Fruit fly (Drosophila melanogaster) whole organism, embryonic: Measurements from ENCODE around the gene sro.

ENCODE experiments used
- Blimp-1 ChIP-seq: fragments of 200-800 bp; sonication (Bioruptor generic); optimal IDR thresholded peaks from 3 replicates; lab custom pipeline; 2018; ENCODE audit warnings: missing biosample characterization, missing genetic modification characterization, mild to moderate bottlenecking, moderate library complexity, missing genetic modification reagents
- CG10462 ChIP-seq: fragments of 200-800 bp; sonication (Bioruptor generic); optimal IDR thresholded peaks from 2 replicates; lab custom pipeline; 2016; ENCODE audit warnings: missing biosample characterization, missing genetic modification characterization
- CG10979 ChIP-seq: fragments of 200-800 bp; sonication (Bioruptor generic); optimal IDR thresholded peaks from 2 replicates; lab custom pipeline; 2018; ENCODE audit warnings: missing biosample characterization, mild to moderate bottlenecking, missing genetic modification characterization, moderate library complexity
- CG14014 ChIP-seq: fragments of 200-800 bp; sonication (Bioruptor generic); IDR thresholded peaks from 2 replicates; pipeline ENCODE4 v1.3.6; 2022; ENCODE audit warnings: missing biosample characterization, missing genetic modification characterization
- CG15269 ChIP-seq: fragments of 200-800 bp; sonication (Bioruptor generic); optimal IDR thresholded peaks from 2 replicates; lab custom pipeline; 2018; ENCODE audit warnings: missing biosample characterization, mild to moderate bottlenecking, missing genetic modification characterization, moderate library complexity
- CG17186 ChIP-seq: fragments of 200-800 bp; sonication (Bioruptor generic); optimal IDR thresholded peaks from 3 replicates; lab custom pipeline; 2017; ENCODE audit warnings: missing biosample characterization, missing genetic modification reagents, missing genetic modification characterization
- CG17385 ChIP-seq: fragments of 200-800 bp; sonication (Bioruptor generic); optimal IDR thresholded peaks from 3 replicates; lab custom pipeline; 2018; ENCODE audit warnings: missing biosample characterization, mild to moderate bottlenecking, missing genetic modification characterization
- CG17802 ChIP-seq: fragments of 200-800 bp; sonication (Bioruptor generic); optimal IDR thresholded peaks from 2 replicates; lab custom pipeline; 2018; ENCODE audit warnings: missing biosample characterization, mild to moderate bottlenecking, missing genetic modification characterization, moderate library complexity
- CG18262 ChIP-seq: fragments of 200-800 bp; optimal IDR thresholded peaks from 3 replicates; lab custom pipeline; 2019; ENCODE audit warnings: missing biosample characterization, mild to moderate bottlenecking, missing genetic modification characterization, moderate library complexity
- CG2120 ChIP-seq: fragments of 200-800 bp; sonication (Bioruptor generic); optimal IDR thresholded peaks from 3 replicates; lab custom pipeline; 2016; ENCODE audit warnings: missing biosample characterization, missing genetic modification characterization
- CG2875 ChIP-seq: fragments of 200-800 bp; sonication (Bioruptor generic); optimal IDR thresholded peaks from 2 replicates; lab custom pipeline; 2017; ENCODE audit warnings: missing biosample characterization, mild to moderate bottlenecking, missing genetic modification characterization, missing genetic modification reagents
- CG30431 ChIP-seq: fragments of 200-800 bp; sonication (Bioruptor generic); optimal IDR thresholded peaks from 2 replicates; lab custom pipeline; 2017; ENCODE audit warnings: missing biosample characterization, missing genetic modification characterization
- CG32532 ChIP-seq: fragments of 200-800 bp; sonication (Bioruptor generic); IDR thresholded peaks from 2 replicates; pipeline ENCODE4 v1.3.6; 2022; ENCODE audit warnings: missing biosample characterization, missing genetic modification characterization
- CG6689 ChIP-seq: fragments of 200-800 bp; sonication (Bioruptor generic); IDR thresholded peaks from 2 replicates; pipeline ENCODE4 v1.3.6; 2022; ENCODE audit warnings: missing biosample characterization, missing genetic modification characterization
- CG7357 ChIP-seq: fragments of 200-800 bp; sonication (Bioruptor generic); IDR thresholded peaks from 3 replicates; pipeline ENCODE4 v1.3.6; 2022; ENCODE audit warnings: missing biosample characterization, missing genetic modification characterization
- CG8281 ChIP-seq: fragments of 200-800 bp; sonication (Bioruptor generic); optimal IDR thresholded peaks from 2 replicates; lab custom pipeline; 2018; ENCODE audit warnings: missing biosample characterization, mild to moderate bottlenecking, missing genetic modification characterization, moderate library complexity
- CG9876 ChIP-seq: fragments of 200-800 bp; sonication (Bioruptor generic); optimal IDR thresholded peaks from 2 replicates; lab custom pipeline; 2016; ENCODE audit warnings: missing biosample characterization, missing genetic modification characterization
- Chrac-16 ChIP-seq: fragments of 200-800 bp; sonication (Bioruptor generic); optimal IDR thresholded peaks from 3 replicates; lab custom pipeline; 2016; ENCODE audit warnings: missing biosample characterization, missing genetic modification characterization
- CoRest ChIP-seq: fragments of 200-800 bp; sonication (Bioruptor generic); optimal IDR thresholded peaks from 3 replicates; lab custom pipeline; 2018; ENCODE audit warnings: missing biosample characterization, mild to moderate bottlenecking, missing genetic modification characterization, moderate library complexity
- Doc3 ChIP-seq: fragments of 200-800 bp; sonication (Bioruptor generic); IDR thresholded peaks from 3 replicates; pipeline ENCODE4 v1.3.6; 2022; ENCODE audit warnings: missing biosample characterization, missing genetic modification characterization; ENCODE audit not compliant: partially characterized antibody
- Drgx ChIP-seq: fragments of 200-800 bp; sonication (Bioruptor generic); IDR thresholded peaks from 2 replicates; pipeline ENCODE4 v1.3.6; 2022; ENCODE audit warnings: missing biosample characterization, missing genetic modification characterization
- Eip74EF ChIP-seq, 2 experiments: fragments of 200-800 bp in 1 of 2; fragments of >200 bp in 1 of 2; sonication (Bioruptor generic) in 1 of 2; optimal IDR thresholded peaks; 2 replicates each; lab custom pipeline; 2017 to 2019; ENCODE audit warnings: missing biosample characterization in 2 of 2, missing genetic modification characterization in 2 of 2, mild to moderate bottlenecking in 1 of 2, moderate library complexity in 1 of 2
- HLH3B ChIP-seq: fragments of 200-800 bp; sonication (Bioruptor generic); IDR thresholded peaks from 2 replicates; pipeline ENCODE4 v1.3.6; 2022; ENCODE audit warnings: missing biosample characterization, missing genetic modification characterization
- HLH54F ChIP-seq: fragments of 200-800 bp; sonication (Bioruptor generic); optimal IDR thresholded peaks from 3 replicates; lab custom pipeline; 2016; ENCODE audit warnings: missing biosample characterization, missing genetic modification characterization
- Mrtf ChIP-seq: fragments of 200-800 bp; sonication (Bioruptor generic); IDR thresholded peaks from 3 replicates; pipeline ENCODE4 v1.3.6; 2022; ENCODE audit warnings: missing biosample characterization, missing genetic modification characterization
- Optix ChIP-seq: fragments of 200-800 bp; sonication (Bioruptor generic); IDR thresholded peaks from 3 replicates; pipeline ENCODE4 v1.3.6; 2022; ENCODE audit warnings: missing biosample characterization, missing genetic modification characterization
- Rx ChIP-seq: fragments of 200-800 bp; sonication (Bioruptor generic); IDR thresholded peaks from 2 replicates; pipeline ENCODE4 v1.3.6; 2022; ENCODE audit warnings: missing biosample characterization, missing genetic modification characterization
- Sox102F ChIP-seq: fragments of 200-800 bp; sonication (Bioruptor generic); optimal IDR thresholded peaks from 2 replicates; lab custom pipeline; 2018; ENCODE audit warnings: missing biosample characterization, mild to moderate bottlenecking, missing genetic modification characterization, moderate library complexity
- Spps ChIP-seq: fragments of 200-800 bp; sonication (Bioruptor generic); optimal IDR thresholded peaks from 2 replicates; lab custom pipeline; 2018; ENCODE audit warnings: missing biosample characterization, mild to moderate bottlenecking, missing genetic modification characterization
- ab ChIP-seq: fragments of 200-800 bp; sonication (Bioruptor generic); optimal IDR thresholded peaks from 2 replicates; lab custom pipeline; 2016; ENCODE audit warnings: missing biosample characterization, missing genetic modification characterization
- az2 ChIP-seq: fragments of 200-800 bp; sonication (Bioruptor generic); optimal IDR thresholded peaks from 3 replicates; lab custom pipeline; 2016; ENCODE audit warnings: missing biosample characterization, missing genetic modification characterization
- bcd ChIP-seq: fragments of 200-800 bp; sonication (Bioruptor generic); optimal IDR thresholded peaks from 2 replicates; lab custom pipeline; 2017; ENCODE audit warnings: missing biosample characterization, mild to moderate bottlenecking, missing genetic modification characterization
- cg ChIP-seq: fragments of 200-800 bp; sonication (Bioruptor generic); optimal IDR thresholded peaks from 3 replicates; lab custom pipeline; 2019; ENCODE audit warnings: missing biosample characterization, mild to moderate bottlenecking, missing genetic modification characterization, moderate library complexity
- chif ChIP-seq, 2 experiments: fragments of 200-800 bp; sonication (Bioruptor generic); optimal IDR thresholded peaks; 3 replicates each; lab custom pipeline; 2016; ENCODE audit warnings: missing biosample characterization in 2 of 2, missing genetic modification characterization in 2 of 2
- chn ChIP-seq: fragments of 200-800 bp; sonication (Bioruptor generic); optimal IDR thresholded peaks from 2 replicates; lab custom pipeline; 2016; ENCODE audit warnings: missing biosample characterization, missing genetic modification characterization
- crol ChIP-seq: fragments of 200-800 bp; sonication (Bioruptor generic); IDR thresholded peaks from 2 replicates; pipeline ENCODE4 v1.3.6; 2022; ENCODE audit warnings: missing biosample characterization, missing genetic modification characterization
- fd64A ChIP-seq: fragments of 200-800 bp; sonication (Bioruptor generic); optimal IDR thresholded peaks from 3 replicates; lab custom pipeline; 2018; ENCODE audit warnings: missing biosample characterization, mild to moderate bottlenecking, missing genetic modification characterization
- fd96Cb ChIP-seq: fragments of 200-800 bp; sonication (Bioruptor generic); optimal IDR thresholded peaks from 2 replicates; lab custom pipeline; 2018; ENCODE audit warnings: missing biosample characterization, mild to moderate bottlenecking, missing genetic modification characterization, moderate library complexity
- gem ChIP-seq: fragments of 200-800 bp; sonication (Bioruptor generic); optimal IDR thresholded peaks from 2 replicates; lab custom pipeline; 2019; ENCODE audit warnings: missing biosample characterization, mild to moderate bottlenecking, missing genetic modification characterization, moderate library complexity
- grau ChIP-seq: fragments of 200-800 bp; optimal IDR thresholded peaks from 3 replicates; lab custom pipeline; 2019; ENCODE audit warnings: missing biosample characterization, mild to moderate bottlenecking, missing genetic modification characterization, moderate library complexity
- ind ChIP-seq: fragments of 200-800 bp; sonication (Bioruptor generic); optimal IDR thresholded peaks from 3 replicates; lab custom pipeline; 2016; ENCODE audit warnings: missing biosample characterization, missing genetic modification characterization
- lilli ChIP-seq: fragments of 200-800 bp; sonication (Bioruptor generic); optimal IDR thresholded peaks from 3 replicates; lab custom pipeline; 2016; ENCODE audit warnings: missing biosample characterization, missing genetic modification characterization
- mam ChIP-seq: fragments of 200-800 bp; sonication (Bioruptor generic); optimal IDR thresholded peaks from 3 replicates; lab custom pipeline; 2016; ENCODE audit warnings: missing biosample characterization, missing genetic modification characterization
- pum ChIP-seq: fragments of 200-800 bp; sonication (Bioruptor generic); optimal IDR thresholded peaks from 2 replicates; lab custom pipeline; 2016; ENCODE audit warnings: missing biosample characterization, missing genetic modification characterization
- row ChIP-seq: fragments of 200-800 bp; sonication (Bioruptor generic); IDR thresholded peaks from 3 replicates; pipeline ENCODE4 v1.3.6; 2022; ENCODE audit warnings: missing biosample characterization, missing genetic modification characterization
- sisA ChIP-seq: fragments of 200-800 bp; sonication (Bioruptor generic); IDR thresholded peaks from 2 replicates; pipeline ENCODE4 v1.3.6; 2022; ENCODE audit warnings: missing biosample characterization, missing genetic modification characterization
- slbo ChIP-seq: fragments of 200-800 bp; sonication (Bioruptor generic); IDR thresholded peaks from 2 replicates; pipeline ENCODE4 v1.3.6; 2022; ENCODE audit warnings: missing biosample characterization, missing genetic modification characterization

The sro gene

DNA sequence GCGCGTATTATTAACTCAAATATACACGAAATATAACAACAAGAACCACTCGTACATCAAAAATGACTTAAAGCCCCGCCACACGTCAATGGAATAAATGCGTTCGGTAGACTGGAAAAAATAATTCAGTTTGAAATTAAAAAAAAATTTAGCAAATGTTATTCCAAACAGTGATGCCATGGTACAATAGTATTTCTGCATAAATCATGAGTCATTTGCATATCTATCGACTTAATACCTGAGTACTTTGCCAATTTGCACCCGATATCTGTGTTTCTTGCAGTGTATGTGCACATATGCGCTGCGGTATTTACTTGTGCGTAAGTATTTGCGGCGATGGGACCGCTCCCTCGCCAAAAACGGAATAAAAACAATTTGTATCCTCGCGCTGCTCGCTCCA, 31.2 kb upstream of the sro start (continued):
- TF ChIP-seq Optix (GFP tag; lab: Robert Waterston, UW) (no peak), cg (GFP tag; lab: Kevin White, UChicago) (no peak), bcd (GFP tag; lab: Kevin White, UChicago) (peak; percentile 20), fd64A (no peak), CG7357 (GFP tag; lab: Robert Waterston, UW) (no peak), CG2875 (GFP tag; lab: Kevin White, UChicago) (no peak), lilli (GFP tag; lab: Kevin White, UChicago) (peak; percentile 30), CG10462 (GFP tag; lab: Kevin White, UChicago) (no peak), CG17802 (tag; lab: Kevin White, UChicago) (no peak), Chrac-16 (GFP tag; lab: Kevin White, UChicago) (peak; percentile 26), CG6689 (GFP tag; lab: Robert Waterston, UW) (0 out of 2 replicates have a peak, but pooled peaks have one; percentile 26), CG14014 (GFP tag; lab: Robert Waterston, UW) (peak; percentile 30; the same call in 1 of the 2 replicates), Drgx (peak; percentile 76), pum (GFP tag; lab: Kevin White, UChicago) (peak; percentile 6), az2 (GFP tag; lab: Kevin White, UChicago) (peak; percentile 2), fd96Cb (tag; lab: Kevin White, UChicago) (peak; percentile 33), CG17186 (GFP tag; lab: Kevin White, UChicago) (no peak), sisA (peak; percentile 31; the same call in 1 of the 2 replicates), chif (GFP tag; optimal IDR thresholded peaks at IDR 0.05; lab: Kevin White, UChicago) (peak; percentile 26 to 47), Spps (tag; lab: Kevin White, UChicago) (no peak), mam (peak; percentile 23), Blimp-1 (GFP tag; lab: Kevin White, UChicago) (peak; percentile 39), CG10979 (tag; lab: Kevin White, UChicago) (peak; percentile 23), CoRest (tag; lab: Kevin White, UChicago) (no peak), CG18262 (tag; lab: Kevin White, UChicago) (peak; percentile 7), CG9876 (GFP tag; lab: Kevin White, UChicago) (no peak), ind (GFP tag; lab: Kevin White, UChicago) (peak; percentile 51), CG30431 (GFP tag; lab: Kevin White, UChicago) (peak; percentile 15), Mrtf (GFP tag; lab: Robert Waterston, UW) (0 out of 3 replicates have a peak, but pooled peaks have one; percentile 41), Sox102F (peak; percentile 54), HLH54F (GFP tag; lab: Kevin White, UChicago) (peak; percentile 21), grau (tag; lab: Kevin White, UChicago) (peak; percentile 34), CG15269 (tag; lab: Kevin White, UChicago) (peak; percentile 19), ab (peak; percentile 34), CG17385 (GFP tag; lab: Kevin White, UChicago) (peak; percentile 9), chn (no peak)

DNA sequence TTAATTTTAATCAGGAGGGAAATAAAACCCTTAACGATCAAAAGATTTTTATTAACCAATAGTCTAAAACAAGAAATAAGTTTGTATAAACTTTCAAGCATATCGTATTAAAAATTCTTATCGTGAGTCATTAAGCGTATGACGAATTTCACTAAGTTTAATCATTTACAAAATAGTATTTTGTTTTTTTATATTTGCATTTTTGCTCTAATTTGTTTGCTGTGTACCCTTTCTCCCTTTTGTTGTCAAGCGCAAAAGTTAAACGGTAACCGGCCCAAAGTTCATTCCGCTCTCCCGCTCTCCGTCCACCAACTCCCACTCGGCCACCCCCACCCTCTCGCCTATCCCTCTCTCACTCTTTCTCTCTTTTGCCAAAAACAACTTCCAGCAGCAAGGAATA, 30.6 kb upstream of the sro start:
- TF ChIP-seq Eip74EF (GFP tag; optimal IDR thresholded peaks at IDR 0.05; lab: Kevin White, UChicago) (no peak), crol (GFP tag; lab: Robert Waterston, UW) (0 out of 2 replicates have a peak, but pooled peaks have one; percentile 21), slbo (GFP tag; lab: Robert Waterston, UW) (peak; percentile 55; the same call in 1 of the 2 replicates), Drgx (peak; percentile 6; the same call in 1 of the 2 replicates), CG8281 (tag; lab: Kevin White, UChicago) (no peak), CG2120 (GFP tag; lab: Kevin White, UChicago) (peak; percentile 18), CG17802 (tag; lab: Kevin White, UChicago) (no peak), Rx (GFP tag; lab: Robert Waterston, UW) (0 out of 2 replicates have a peak, but pooled peaks have one; percentile 3), HLH3B (GFP tag; lab: Robert Waterston, UW) (0 out of 2 replicates have a peak, but pooled peaks have one; percentile 28), row (GFP tag; lab: Robert Waterston, UW) (0 out of 3 replicates have a peak, but pooled peaks have one; percentile 11), Doc3 (GFP tag; lab: Robert Waterston, UW) (no peak), gem (tag; lab: Kevin White, UChicago) (peak; percentile 24), CG32532 (GFP tag; lab: Robert Waterston, UW) (peak; percentile 39; the same call in 1 of the 2 replicates)
